Fruit fly (Drosophila melanogaster) whole organism, adult: Measurements from ENCODE around the gene CG8907.

Experiments
- CG11617 ChIP-seq: fragments of 200-800 bp; sonication (Bioruptor generic); optimal IDR thresholded peaks from 2 replicates; lab custom pipeline; 2017; ENCODE audit warnings: mild to moderate bottlenecking, missing biosample characterization, missing genetic modification reagents, missing genetic modification characterization
- CG12768 ChIP-seq: fragments of 200-800 bp; sonication (Bioruptor generic); optimal IDR thresholded peaks from 2 replicates; lab custom pipeline; 2017; ENCODE audit warnings: missing biosample characterization, missing genetic modification characterization, mild to moderate bottlenecking, moderate library complexity, missing genetic modification reagents
- CG14711 ChIP-seq: fragments of 200-800 bp; sonication (Bioruptor generic); optimal IDR thresholded peaks from 2 replicates; lab custom pipeline; 2018; ENCODE audit warnings: missing biosample characterization, mild to moderate bottlenecking, missing genetic modification characterization, moderate library complexity
- CG1620 ChIP-seq: fragments of 200-800 bp; sonication (Bioruptor generic); optimal IDR thresholded peaks from 2 replicates; lab custom pipeline; 2016; ENCODE audit warnings: missing biosample characterization, missing genetic modification characterization
- CG33017 ChIP-seq: fragments of 200-800 bp; sonication (Bioruptor generic); optimal IDR thresholded peaks from 2 replicates; lab custom pipeline; 2018; ENCODE audit warnings: missing biosample characterization, mild to moderate bottlenecking, missing genetic modification characterization, moderate library complexity
- CG5204 ChIP-seq: fragments of 200-800 bp; sonication (Bioruptor generic); optimal IDR thresholded peaks from 2 replicates; lab custom pipeline; 2016; ENCODE audit warnings: missing biosample characterization, missing genetic modification characterization
- CG7045 ChIP-seq: fragments of 200-800 bp; sonication (Bioruptor generic); optimal IDR thresholded peaks from 2 replicates; lab custom pipeline; 2017; ENCODE audit warnings: missing biosample characterization, mild to moderate bottlenecking, missing genetic modification characterization
- CG7101 ChIP-seq: fragments of 200-800 bp; sonication (Bioruptor generic); optimal IDR thresholded peaks from 2 replicates; lab custom pipeline; 2018; ENCODE audit warnings: missing biosample characterization, mild to moderate bottlenecking, missing genetic modification characterization, moderate library complexity
- Clk ChIP-seq: fragments of 200-800 bp; sonication (Bioruptor generic); optimal IDR thresholded peaks from 2 replicates; lab custom pipeline; 2017; ENCODE audit warnings: missing biosample characterization, missing genetic modification characterization
- Crg-1 ChIP-seq: fragments of 200-800 bp; sonication (Bioruptor generic); optimal IDR thresholded peaks from 2 replicates; lab custom pipeline; 2016; ENCODE audit warnings: missing biosample characterization, missing genetic modification characterization
- Hr96 ChIP-seq: fragments of 200-800 bp; sonication (Bioruptor generic); optimal IDR thresholded peaks from 2 replicates; lab custom pipeline; 2016; ENCODE audit warnings: missing biosample characterization, missing genetic modification characterization
- Mnt ChIP-seq: fragments of 200-800 bp; sonication (Bioruptor generic); optimal IDR thresholded peaks from 2 replicates; lab custom pipeline; 2016; ENCODE audit warnings: missing biosample characterization, mild to moderate bottlenecking, missing genetic modification characterization
- bab1 ChIP-seq: fragments of 200-800 bp; sonication (Bioruptor generic); optimal IDR thresholded peaks from 3 replicates; lab custom pipeline; 2019; ENCODE audit warnings: missing biosample characterization, mild to moderate bottlenecking, missing genetic modification characterization, moderate library complexity
- cic ChIP-seq: fragments of 200-800 bp; sonication (Bioruptor generic); optimal IDR thresholded peaks from 2 replicates; lab custom pipeline; 2017; ENCODE audit warnings: missing biosample characterization, mild to moderate bottlenecking, missing genetic modification characterization, moderate library complexity
- cnc ChIP-seq, 2 experiments: fragments of >200 bp; optimal IDR thresholded peaks; 2 replicates each; lab custom pipeline; 2017
- kay ChIP-seq: fragments of 200-800 bp; sonication (Bioruptor generic); peaks from one replicate; lab custom pipeline; 2016; ENCODE audit warnings: missing biosample characterization, missing genetic modification characterization, borderline replicate concordance
- ovo ChIP-seq: fragments of 200-800 bp; sonication (Bioruptor generic); optimal IDR thresholded peaks from 2 replicates; lab custom pipeline; 2016; ENCODE audit warnings: missing biosample characterization, missing genetic modification characterization
- pad ChIP-seq: fragments of 200-800 bp; sonication (Bioruptor generic); optimal IDR thresholded peaks from 3 replicates; lab custom pipeline; 2017; ENCODE audit warnings: missing biosample characterization, missing genetic modification characterization, mild to moderate bottlenecking, moderate library complexity, missing genetic modification reagents
- tj ChIP-seq: fragments of 200-800 bp; sonication (Bioruptor generic); optimal IDR thresholded peaks from 3 replicates; lab custom pipeline; 2017; ENCODE audit warnings: missing biosample characterization, mild to moderate bottlenecking, missing genetic modification characterization, moderate library complexity
- toe ChIP-seq: fragments of 200-800 bp; sonication (Bioruptor generic); optimal IDR thresholded peaks from 2 replicates; lab custom pipeline; 2016; ENCODE audit warnings: missing biosample characterization, missing genetic modification characterization

CG8907 gene

dm6 chr3R:16972575-16972974, 35.5 kb upstream of the CG8907 start:
- TF ChIP-seq CG33017 (tag; lab: Kevin White, UChicago): no peak

dm6 chr3R:16974904-16975303, 33.2 kb upstream of the CG8907 start, which contains the start of gene VhaM9.7-d:
VhaM9.7-d (plus strand) TSS chr3R:16975204.
- TF ChIP-seq cic: no peak
- TF ChIP-seq CG33017 (tag; lab: Kevin White, UChicago): no peak
- TF ChIP-seq Hr96 (GFP tag; lab: Kevin White, UChicago): no peak
- no peak for TF ChIP-seq Crg-1 (GFP tag; lab: Kevin White, UChicago)
- no peak for TF ChIP-seq CG7045 (GFP tag; lab: Kevin White, UChicago)
- TF ChIP-seq Mnt (GFP tag; lab: Kevin White, UChicago): no peak
- no peak for TF ChIP-seq CG5204
- no peak for TF ChIP-seq pad
- TF ChIP-seq CG11617 (GFP tag; lab: Kevin White, UChicago): no peak
- no peak for TF ChIP-seq tj (GFP tag; lab: Kevin White, UChicago)
- no peak for TF ChIP-seq CG14711 (tag; lab: Kevin White, UChicago)
- TF ChIP-seq CG7101 (tag; lab: Kevin White, UChicago): no peak
- no peak for TF ChIP-seq CG1620 (GFP tag; lab: Kevin White, UChicago)

dm6 chr3R:16977745-16978305, 30.2 kb upstream of the CG8907 start, which contains the start of gene Actn3:
Actn3 (minus strand) TSS chr3R:16977795.
- TF ChIP-seq kay (no peak), Clk (GFP tag; lab: Kevin White, UChicago) (no peak), cnc (optimal IDR thresholded peaks at IDR 0.05; lab: Kevin White, UChicago) (no peak), ovo (GFP tag; lab: Kevin White, UChicago) (no peak), cic (no peak), CG7045 (GFP tag; lab: Kevin White, UChicago) (no peak), CG7101 (tag; lab: Kevin White, UChicago) (no peak), pad (no peak), Mnt (GFP tag; lab: Kevin White, UChicago) (no peak), bab1 (GFP tag; lab: Kevin White, UChicago) (no peak)

dm6 chr3R:16980958-16981623, 27.0 kb upstream of the CG8907 start:
- TF ChIP-seq kay (peak; percentile 53), CG7101 (tag; lab: Kevin White, UChicago) (peak; percentile 2), CG1620 (GFP tag; lab: Kevin White, UChicago) (no peak)

- TF ChIP-seq CG1620 (GFP tag; lab: Kevin White, UChicago): no peak
- TF ChIP-seq cic: peak; percentile 74
- no peak for TF ChIP-seq CG5204
- no peak for TF ChIP-seq Hr96 (GFP tag; lab: Kevin White, UChicago)
- no peak for TF ChIP-seq CG11617 (GFP tag; lab: Kevin White, UChicago)
- TF ChIP-seq Mnt (GFP tag; lab: Kevin White, UChicago): no peak
- TF ChIP-seq kay: peak; percentile 78
- TF ChIP-seq CG33017 (tag; lab: Kevin White, UChicago): peak; percentile 23
- no peak for TF ChIP-seq toe (GFP tag; lab: Kevin White, UChicago)
- no peak for TF ChIP-seq pad
- no peak for TF ChIP-seq tj (GFP tag; lab: Kevin White, UChicago)
- TF ChIP-seq CG12768: peak; percentile 12
- TF ChIP-seq ovo (GFP tag; lab: Kevin White, UChicago): no peak
- TF ChIP-seq CG7045 (GFP tag; lab: Kevin White, UChicago): no peak
- TF ChIP-seq Crg-1 (GFP tag; lab: Kevin White, UChicago): no peak
- TF ChIP-seq bab1 (GFP tag; lab: Kevin White, UChicago): no peak
- no peak for TF ChIP-seq CG7101 (tag; lab: Kevin White, UChicago)
- TF ChIP-seq CG14711 (tag; lab: Kevin White, UChicago): no peak
- TF ChIP-seq Clk (GFP tag; lab: Kevin White, UChicago): no peak
- no peak for TF ChIP-seq cnc (optimal IDR thresholded peaks at IDR 0.05; lab: Kevin White, UChicago)
These were observed 25.9 kb upstream of the CG8907 start, which contains the start of gene AhcyL2 for dm6 chr3R:16982108-16982707. AhcyL2 (minus strand) TSS chr3R:16982158.

- TF ChIP-seq cnc (optimal IDR thresholded peaks at IDR 0.05; lab: Kevin White, UChicago): no peak
- TF ChIP-seq CG5204: no peak
- no peak for TF ChIP-seq CG12768
- no peak for TF ChIP-seq Clk (GFP tag; lab: Kevin White, UChicago)
- TF ChIP-seq CG11617 (GFP tag; lab: Kevin White, UChicago): no peak
- no peak for TF ChIP-seq kay
- TF ChIP-seq toe (GFP tag; lab: Kevin White, UChicago): no peak
- TF ChIP-seq cic: no peak
- TF ChIP-seq Hr96 (GFP tag; lab: Kevin White, UChicago): no peak
- TF ChIP-seq bab1 (GFP tag; lab: Kevin White, UChicago): no peak
These were observed 25.1 kb upstream of the CG8907 start for dm6 chr3R:16983001-16983400.
